Worm (Caenorhabditis elegans) whole organism, L2 larva: Measurements from ENCODE around the gene wdr-60.

Experiments
- ZK546.5 ChIP-seq: sonication (generic microtip); optimal IDR thresholded peaks from 2 replicates; lab custom pipeline; 2017; ENCODE audit warnings: missing biosample characterization, missing genetic modification characterization
- alr-1 ChIP-seq: fragments of 150-350 bp; optimal IDR thresholded peaks from 2 replicates; lab custom pipeline; 2014; ENCODE audit warnings: missing biosample characterization, missing genetic modification characterization
- ama-1 ChIP-seq: fragments of 150-350 bp; optimal IDR thresholded peaks from 2 replicates; lab custom pipeline; 2018; ENCODE audit warnings: inconsistent platforms
- elt-1 ChIP-seq: fragments of 150-350 bp; optimal IDR thresholded peaks from 2 replicates; lab custom pipeline; 2014; ENCODE audit warnings: missing biosample characterization, missing genetic modification characterization
- elt-3 ChIP-seq: sonication (generic microtip); optimal IDR thresholded peaks from 2 replicates; lab custom pipeline; 2017; ENCODE audit warnings: missing biosample characterization, missing genetic modification characterization
- fos-1 ChIP-seq: fragments of 150-350 bp; optimal IDR thresholded peaks from 2 replicates; lab custom pipeline; 2014; ENCODE audit warnings: missing biosample characterization, missing genetic modification characterization
- mab-5 ChIP-seq: fragments of 150-350 bp; optimal IDR thresholded peaks from 2 replicates; lab custom pipeline; 2014; ENCODE audit warnings: missing biosample characterization, missing genetic modification characterization
- nhr-11 ChIP-seq: fragments of 150-350 bp; optimal IDR thresholded peaks from 2 replicates; lab custom pipeline; 2014; ENCODE audit warnings: missing biosample characterization, missing genetic modification characterization
- skn-1 ChIP-seq: sonication (generic microtip); optimal IDR thresholded peaks from 2 replicates; lab custom pipeline; 2017; ENCODE audit warnings: missing biosample characterization, missing genetic modification characterization
- snpc-4 ChIP-seq: fragments of 150-350 bp; optimal IDR thresholded peaks from 2 replicates; lab custom pipeline; 2014; ENCODE audit warnings: missing biosample characterization, missing genetic modification characterization
- unc-62 ChIP-seq: fragments of 150-350 bp; optimal IDR thresholded peaks from 2 replicates; lab custom pipeline; 2014; ENCODE audit warnings: missing biosample characterization, missing genetic modification reagents, missing genetic modification characterization
- ztf-11 ChIP-seq: sonication (generic microtip); optimal IDR thresholded peaks from 2 replicates; lab custom pipeline; 2017; ENCODE audit warnings: missing biosample characterization, missing genetic modification characterization

ce11 chrIII:5012460-5012859 lies 25.5 kb downstream of the wdr-60 start:
- TF ChIP-seq mab-5 (tag; lab: Kevin White, UChicago) (no peak), fos-1 (tag; lab: Kevin White, UChicago) (no peak), unc-62 (GFP tag; lab: Kevin White, UChicago) (no peak), alr-1 (no peak), ztf-11 (no peak), skn-1 (no peak), ZK546.5 (no peak), elt-3 (no peak), nhr-11 (tag; lab: Kevin White, UChicago) (no peak), ama-1 (lab: Kevin White, UChicago) (no peak), snpc-4 (tag; lab: Kevin White, UChicago) (no peak), elt-1 (tag; lab: Kevin White, UChicago) (no peak)
